Fruit fly (Drosophila melanogaster) whole organism, prepupa: ENCODE results near the gene Fatp1.
A peak's percentile ranks its signal among the peaks of the same experiment; 100 is the strongest.

ENCODE experiments used
- Blimp-1 ChIP-seq: fragments of 200-800 bp; sonication (Bioruptor generic); optimal IDR thresholded peaks from 3 replicates; lab custom pipeline; 2017; ENCODE audit warnings: missing biosample characterization, missing genetic modification characterization, mild to moderate bottlenecking, moderate library complexity, missing genetic modification reagents
- CG10631 ChIP-seq: fragments of 200-800 bp; sonication (Bioruptor generic); optimal IDR thresholded peaks from 2 replicates; lab custom pipeline; 2016; ENCODE audit warnings: missing biosample characterization, missing genetic modification characterization
- CG10669 ChIP-seq: fragments of 200-800 bp; sonication (Bioruptor generic); optimal IDR thresholded peaks from 3 replicates; lab custom pipeline; 2018; ENCODE audit warnings: missing biosample characterization, mild to moderate bottlenecking, missing genetic modification characterization, moderate library complexity
- CG11762 ChIP-seq: fragments of 200-800 bp; sonication (Bioruptor generic); optimal IDR thresholded peaks from 3 replicates; lab custom pipeline; 2016; ENCODE audit warnings: missing biosample characterization, missing genetic modification characterization; ENCODE audit not compliant: insufficient read depth
- CG11902 ChIP-seq: fragments of 200-800 bp; sonication (Bioruptor generic); optimal IDR thresholded peaks from 3 replicates; lab custom pipeline; 2016; ENCODE audit warnings: missing biosample characterization, missing genetic modification characterization
- CG15336 ChIP-seq: fragments of 200-800 bp; sonication (Bioruptor generic); IDR thresholded peaks from 2 replicates; pipeline ENCODE4 v1.3.6; 2022; ENCODE audit warnings: missing biosample characterization, missing genetic modification characterization
- CG1621 ChIP-seq: fragments of 200-800 bp; sonication (Bioruptor generic); optimal IDR thresholded peaks from 3 replicates; lab custom pipeline; 2018; ENCODE audit warnings: missing biosample characterization, mild to moderate bottlenecking, missing genetic modification characterization
- CG16779 ChIP-seq: fragments of 200-800 bp; sonication (Bioruptor generic); optimal IDR thresholded peaks from 3 replicates; lab custom pipeline; 2017; ENCODE audit warnings: missing biosample characterization, mild to moderate bottlenecking, missing genetic modification characterization
- CG31627 ChIP-seq: fragments of 200-800 bp; sonication (Bioruptor generic); optimal IDR thresholded peaks from 3 replicates; lab custom pipeline; 2016; ENCODE audit warnings: missing biosample characterization, missing genetic modification characterization
- CG32006 ChIP-seq: fragments of 200-800 bp; sonication (Bioruptor generic); optimal IDR thresholded peaks from 3 replicates; lab custom pipeline; 2017; ENCODE audit warnings: missing biosample characterization, mild to moderate bottlenecking, missing genetic modification characterization
- CG3919 ChIP-seq: fragments of 200-800 bp; sonication (Bioruptor generic); optimal IDR thresholded peaks from 3 replicates; lab custom pipeline; 2016; ENCODE audit warnings: missing biosample characterization, missing genetic modification characterization
- CG6163 ChIP-seq: fragments of 200-800 bp; sonication (Bioruptor generic); IDR thresholded peaks from 3 replicates; pipeline ENCODE4 v1.3.6; 2022; ENCODE audit warnings: missing biosample characterization, missing genetic modification characterization
- CG6276 ChIP-seq: fragments of 200-800 bp; sonication (Bioruptor generic); optimal IDR thresholded peaks from 2 replicates; lab custom pipeline; 2017; ENCODE audit warnings: missing biosample characterization, mild to moderate bottlenecking, missing genetic modification characterization
- CG8119 ChIP-seq: fragments of 200-800 bp; sonication (Bioruptor generic); IDR thresholded peaks from 3 replicates; pipeline ENCODE4 v1.3.6; 2022; ENCODE audit warnings: missing biosample characterization, missing genetic modification characterization
- CG8319 ChIP-seq: fragments of 200-800 bp; sonication (Bioruptor generic); optimal IDR thresholded peaks from 3 replicates; lab custom pipeline; 2016; ENCODE audit warnings: missing biosample characterization, missing genetic modification characterization
- CG8632 ChIP-seq: fragments of 200-800 bp; sonication (Bioruptor generic); optimal IDR thresholded peaks from 3 replicates; lab custom pipeline; 2016; ENCODE audit warnings: missing biosample characterization, missing genetic modification characterization
- Eip75B ChIP-seq: fragments of 200-800 bp; sonication (Bioruptor generic); optimal IDR thresholded peaks from 3 replicates; lab custom pipeline; 2016; ENCODE audit warnings: missing biosample characterization, missing genetic modification characterization
- Eip78C ChIP-seq: fragments of 200-800 bp; sonication (Bioruptor generic); peaks from one replicate; lab custom pipeline; 2016; ENCODE audit warnings: missing biosample characterization, missing genetic modification characterization
- Eip93F ChIP-seq: fragments of 200-800 bp; sonication (Bioruptor generic); optimal IDR thresholded peaks from 2 replicates; lab custom pipeline; 2016; ENCODE audit warnings: missing biosample characterization, mild to moderate bottlenecking, missing genetic modification characterization
- Ets21C ChIP-seq: fragments of 200-800 bp; sonication (Bioruptor generic); optimal IDR thresholded peaks from 3 replicates; lab custom pipeline; 2016; ENCODE audit warnings: missing biosample characterization, missing genetic modification characterization
- Ets96B ChIP-seq: fragments of 200-800 bp; optimal IDR thresholded peaks from 2 replicates; lab custom pipeline; 2019; ENCODE audit warnings: missing biosample characterization, mild to moderate bottlenecking, missing genetic modification characterization, moderate library complexity
- Hr39 ChIP-seq: fragments of 200-800 bp; sonication (Bioruptor generic); optimal IDR thresholded peaks from 2 replicates; lab custom pipeline; 2016; ENCODE audit warnings: missing biosample characterization, missing genetic modification characterization
- Hr4 ChIP-seq: fragments of 200-800 bp; sonication (Bioruptor generic); optimal IDR thresholded peaks from 3 replicates; lab custom pipeline; 2016; ENCODE audit warnings: missing biosample characterization, missing genetic modification characterization
- Lpt ChIP-seq: fragments of 200-800 bp; sonication (Bioruptor generic); optimal IDR thresholded peaks from 3 replicates; lab custom pipeline; 2016; ENCODE audit warnings: missing biosample characterization, missing genetic modification characterization
- Met ChIP-seq: fragments of 200-800 bp; sonication (Bioruptor generic); optimal IDR thresholded peaks from 3 replicates; lab custom pipeline; 2016; ENCODE audit warnings: missing biosample characterization, missing genetic modification characterization
- OdsH ChIP-seq: fragments of 200-800 bp; sonication (Bioruptor generic); optimal IDR thresholded peaks from 3 replicates; lab custom pipeline; 2016; ENCODE audit warnings: missing biosample characterization, missing genetic modification characterization
- Smox ChIP-seq: fragments of 200-800 bp; sonication (Bioruptor generic); optimal IDR thresholded peaks from 3 replicates; lab custom pipeline; 2016; ENCODE audit warnings: missing biosample characterization, missing genetic modification characterization
- Sox15 ChIP-seq: fragments of 200-800 bp; sonication (Bioruptor generic); optimal IDR thresholded peaks from 3 replicates; lab custom pipeline; 2016; ENCODE audit warnings: missing biosample characterization, missing genetic modification characterization
- achi ChIP-seq: fragments of 200-800 bp; sonication (Bioruptor generic); optimal IDR thresholded peaks from 3 replicates; lab custom pipeline; 2016; ENCODE audit warnings: missing biosample characterization, missing genetic modification characterization
- acj6 ChIP-seq: fragments of 200-800 bp; sonication (Bioruptor generic); optimal IDR thresholded peaks from 3 replicates; lab custom pipeline; 2016; ENCODE audit warnings: missing biosample characterization, missing genetic modification characterization
- dac ChIP-seq: fragments of 200-800 bp; sonication (Bioruptor generic); optimal IDR thresholded peaks from 2 replicates; lab custom pipeline; 2017; ENCODE audit warnings: missing biosample characterization, mild to moderate bottlenecking, missing genetic modification characterization
- dsx ChIP-seq: fragments of 200-800 bp; optimal IDR thresholded peaks from 3 replicates; lab custom pipeline; 2019; ENCODE audit warnings: missing biosample characterization, mild to moderate bottlenecking, missing genetic modification characterization, moderate library complexity; ENCODE audit not compliant: poor library complexity, severe bottlenecking
- eg ChIP-seq: fragments of 200-800 bp; sonication (Bioruptor generic); IDR thresholded peaks from 3 replicates; pipeline ENCODE4 v1.3.6; 2022; ENCODE audit warnings: missing biosample characterization, missing genetic modification characterization
- esn ChIP-seq: fragments of 200-800 bp; sonication (Bioruptor generic); optimal IDR thresholded peaks from 2 replicates; lab custom pipeline; 2016; ENCODE audit warnings: missing biosample characterization, mild to moderate bottlenecking, missing genetic modification characterization, moderate library complexity
- fd59A ChIP-seq: fragments of 200-800 bp; sonication (Bioruptor generic); optimal IDR thresholded peaks from 2 replicates; lab custom pipeline; 2017; ENCODE audit warnings: missing biosample characterization, mild to moderate bottlenecking, missing genetic modification characterization, missing genetic modification reagents
- fd85E ChIP-seq: fragments of 200-800 bp; sonication (Bioruptor generic); optimal IDR thresholded peaks from 3 replicates; lab custom pipeline; 2016; ENCODE audit warnings: missing biosample characterization, missing genetic modification characterization
- fkh ChIP-seq: fragments of 200-800 bp; sonication (Bioruptor generic); optimal IDR thresholded peaks from 3 replicates; lab custom pipeline; 2017; ENCODE audit warnings: missing biosample characterization, mild to moderate bottlenecking, missing genetic modification characterization, moderate library complexity
- lz ChIP-seq: fragments of 200-800 bp; sonication (Bioruptor generic); optimal IDR thresholded peaks from 3 replicates; lab custom pipeline; 2016; ENCODE audit warnings: missing biosample characterization, missing genetic modification characterization
- net ChIP-seq: fragments of 200-800 bp; sonication (Bioruptor generic); optimal IDR thresholded peaks from 3 replicates; lab custom pipeline; 2016; ENCODE audit warnings: missing biosample characterization, missing genetic modification characterization
- pdm3 ChIP-seq: fragments of 200-800 bp; sonication (Bioruptor generic); optimal IDR thresholded peaks from 3 replicates; lab custom pipeline; 2016; ENCODE audit warnings: missing biosample characterization, missing genetic modification characterization
- salr ChIP-seq, 2 experiments: fragments of 200-800 bp; sonication (Bioruptor generic); optimal IDR thresholded peaks; 3 replicates each; lab custom pipeline; 2016 to 2018; ENCODE audit warnings: missing biosample characterization in 2 of 2, missing genetic modification characterization in 2 of 2, mild to moderate bottlenecking in 1 of 2
- ss ChIP-seq, 2 experiments: fragments of 200-800 bp; sonication (Bioruptor generic); optimal IDR thresholded peaks; 2 replicates in 1 of 2; 3 replicates in 1 of 2; lab custom pipeline; 2017 to 2018; ENCODE audit warnings: mild to moderate bottlenecking in 2 of 2, missing biosample characterization in 2 of 2, missing genetic modification characterization in 2 of 2, moderate library complexity in 1 of 2
- topi ChIP-seq: fragments of 200-800 bp; sonication (Bioruptor generic); optimal IDR thresholded peaks from 3 replicates; lab custom pipeline; 2016; ENCODE audit warnings: missing biosample characterization, missing genetic modification characterization
- vri ChIP-seq: fragments of 200-800 bp; sonication (Bioruptor generic); optimal IDR thresholded peaks from 3 replicates; lab custom pipeline; 2016; ENCODE audit warnings: missing biosample characterization, mild to moderate bottlenecking, missing genetic modification characterization

Fatp1 gene

dm6 chr2L:10526953-10527584 lies 10.1 kb upstream of the Fatp1 start, which contains the start of gene Lip4 (continued):
- TF ChIP-seq dsx (peak; percentile 73), CG32006 (GFP tag; lab: Kevin White, UChicago) (peak; percentile 72), CG10669 (peak; percentile 69), Ets96B (tag; lab: Kevin White, UChicago) (peak; percentile 75), Ets21C (peak; percentile 17), pdm3 (GFP tag; lab: Kevin White, UChicago) (peak; percentile 68), Met (GFP tag; lab: Kevin White, UChicago) (peak; percentile 46), Blimp-1 (GFP tag; lab: Kevin White, UChicago) (no peak), Eip93F (no peak), achi (GFP tag; lab: Kevin White, UChicago) (peak; percentile 58), fkh (GFP tag; lab: Kevin White, UChicago) (peak; percentile 42), salr (GFP tag; optimal IDR thresholded peaks at IDR 0.05; lab: Kevin White, UChicago) (peak in 1 of 2 experiments; percentile 35), CG11902 (peak; percentile 38), CG11762 (peak; percentile 49), CG1621 (tag; lab: Kevin White, UChicago) (peak; percentile 66), CG8632 (GFP tag; lab: Kevin White, UChicago) (peak; percentile 57), OdsH (GFP tag; lab: Kevin White, UChicago) (peak; percentile 76), fd59A (GFP tag; lab: Kevin White, UChicago) (peak; percentile 54), CG8319 (GFP tag; lab: Kevin White, UChicago) (peak; percentile 61), eg (GFP tag; lab: Robert Waterston, UW) (peak; percentile 85), dac (GFP tag; lab: Kevin White, UChicago) (peak; percentile 16), Sox15 (peak; percentile 40), CG15336 (GFP tag; lab: Robert Waterston, UW) (peak; percentile 80), Smox (GFP tag; lab: Kevin White, UChicago) (peak; percentile 56), lz (GFP tag; lab: Kevin White, UChicago) (peak; percentile 43), CG31627 (peak; percentile 54), Eip78C (GFP tag; lab: Kevin White, UChicago) (peak; percentile 90), CG10631 (peak; percentile 64), CG6163 (no peak), topi (GFP tag; lab: Kevin White, UChicago) (peak; percentile 50)

dm6 chr2L:10522174-10522893 lies 5.3 kb upstream of the Fatp1 start:
- TF ChIP-seq Met (GFP tag; lab: Kevin White, UChicago), result no peak
- TF ChIP-seq Lpt, result peak; percentile 10
- peak; percentile 43; the same call in 1 of the 2 replicates for TF ChIP-seq CG15336 (GFP tag; lab: Robert Waterston, UW)
- peak; percentile 28 for TF ChIP-seq OdsH (GFP tag; lab: Kevin White, UChicago)
- no peak for TF ChIP-seq CG6276 (GFP tag; lab: Kevin White, UChicago)
- peak; percentile 55; the same call in 2 of the 3 replicates for TF ChIP-seq CG8119 (GFP tag; lab: Robert Waterston, UW)
- TF ChIP-seq salr (GFP tag; optimal IDR thresholded peaks at IDR 0.05; lab: Kevin White, UChicago), result peak in 1 of 2 experiments; percentile 13
- peak; percentile 8 for TF ChIP-seq CG10631
- TF ChIP-seq CG32006 (GFP tag; lab: Kevin White, UChicago), result peak; percentile 63
- TF ChIP-seq Hr4 (GFP tag; lab: Kevin White, UChicago), result no peak
- peak; percentile 9 for TF ChIP-seq acj6 (GFP tag; lab: Kevin White, UChicago)
- TF ChIP-seq CG3919, result peak; percentile 1
- TF ChIP-seq Eip78C (GFP tag; lab: Kevin White, UChicago), result peak; percentile 46
- TF ChIP-seq Eip93F, result no peak

dm6 chr2L:10519225-10519624 lies 2.2 kb upstream of the Fatp1 start:
- TF ChIP-seq CG32006 (GFP tag; lab: Kevin White, UChicago), result peak; percentile 66
- TF ChIP-seq Lpt, result peak; percentile 62
- TF ChIP-seq OdsH (GFP tag; lab: Kevin White, UChicago), result peak; percentile 85
- peak; percentile 85 for TF ChIP-seq CG11902
- TF ChIP-seq Hr39, result peak; percentile 91
- TF ChIP-seq CG10669, result peak; percentile 88
- peak; percentile 87 for TF ChIP-seq Eip75B
- TF ChIP-seq vri, result peak; percentile 71
- peak; percentile 90 for TF ChIP-seq topi (GFP tag; lab: Kevin White, UChicago)
- peak; percentile 71 to 84 for TF ChIP-seq ss (GFP tag; optimal IDR thresholded peaks at IDR 0.05; lab: Kevin White, UChicago)
- TF ChIP-seq net (GFP tag; lab: Kevin White, UChicago), result peak; percentile 81
- TF ChIP-seq fd85E, result peak; percentile 52
- TF ChIP-seq Ets96B (tag; lab: Kevin White, UChicago), result peak; percentile 91
- TF ChIP-seq CG8319 (GFP tag; lab: Kevin White, UChicago), result peak; percentile 80
- peak; percentile 94 for TF ChIP-seq esn
- TF ChIP-seq Smox (GFP tag; lab: Kevin White, UChicago), result peak; percentile 87
- peak; percentile 58 for TF ChIP-seq CG16779 (tag; lab: Kevin White, UChicago)
- TF ChIP-seq acj6 (GFP tag; lab: Kevin White, UChicago), result peak; percentile 85
- peak; percentile 82 for TF ChIP-seq CG15336 (GFP tag; lab: Robert Waterston, UW)
- no peak for TF ChIP-seq dac (GFP tag; lab: Kevin White, UChicago)
